Fruit fly (Drosophila melanogaster): ENCODE results near the gene CG12702.

DNA sequence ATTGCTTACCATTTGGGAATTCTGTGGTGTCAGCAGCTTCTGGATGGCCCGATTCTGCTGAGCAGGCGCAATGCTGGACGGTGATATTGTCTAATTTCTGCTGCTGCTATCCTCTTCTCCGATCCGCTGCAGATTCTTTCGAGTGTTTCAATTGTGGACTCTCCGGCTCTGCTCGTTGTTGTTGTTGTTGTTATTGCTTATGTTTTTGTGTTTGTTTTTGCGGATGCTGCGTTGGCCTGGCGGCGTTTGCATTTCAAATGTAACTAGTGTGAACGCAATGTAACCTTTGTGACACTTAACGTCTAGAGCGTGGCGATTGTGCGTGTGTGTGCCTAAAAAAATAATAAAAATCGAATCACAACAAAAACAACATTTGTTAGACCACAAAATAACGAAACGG lies 52.7 kb downstream of the CG12702 start:
- TF ChIP-seq CTCF (optimal IDR thresholded peaks at IDR 0.05) (no peak), CG8478 (optimal IDR thresholded peaks at IDR 0.05) (no peak)

Measured in S2 (cell line).